Worm (Caenorhabditis elegans): ENCODE measurements around the gene C10B5.3.

The C10B5.3 gene

ce11 chrV:8609776-8610529, 22.0 kb upstream of the C10B5.3 start:
- TF ChIP-seq lin-35 (GFP tag; optimal IDR thresholded peaks at IDR 0.05) (peak in 1 of 3 experiments; percentile 11), hlh-12 (tag; optimal IDR thresholded peaks at IDR 0.05) (no peak), cebp-1 (GFP tag; IDR thresholded peaks at IDR 0.05) (no peak), cebp-1 (tag; optimal IDR thresholded peaks at IDR 0.05) (peak; percentile 36), F52B5.7 (tag; optimal IDR thresholded peaks at IDR 0.05) (peak; percentile 22), repo-1 (tag; optimal IDR thresholded peaks at IDR 0.05) (peak; percentile 31), zfh-2 (GFP tag; conservative IDR thresholded peaks at IDR 0.05) (peak; percentile 54; the same call in 1 of the 2 replicates), ztf-22 (GFP tag; optimal IDR thresholded peaks at IDR 0.05) (no peak), ets-4 (GFP tag; optimal IDR thresholded peaks at IDR 0.05) (no peak), chd-7 (tag; optimal IDR thresholded peaks at IDR 0.05) (peak; percentile 38), D2030.7 (GFP tag; IDR thresholded peaks at IDR 0.05) (no peak), aptf-3 (GFP tag; IDR thresholded peaks at IDR 0.05) (0 out of 2 replicates have a peak, but pooled peaks have one; percentile 7), lin-26 (GFP tag; IDR thresholded peaks at IDR 0.05) (peak; percentile 66; the same call in 1 of the 2 replicates), hmg-1.2 (GFP tag; IDR thresholded peaks at IDR 0.05) (0 out of 2 replicates have a peak, but pooled peaks have one; percentile 5), nhr-120 (GFP tag; IDR thresholded peaks at IDR 0.05) (0 out of 2 replicates have a peak, but pooled peaks have one; percentile 30)

- TF ChIP-seq snpc-1.3 (tag; optimal IDR thresholded peaks at IDR 0.05; ENCODE audit: insufficient read depth), result no peak
- TF ChIP-seq F23B12.7 (tag; optimal IDR thresholded peaks at IDR 0.05; ENCODE audit: insufficient read depth), result no peak
- no peak for TF ChIP-seq ztf-28 (GFP tag; IDR thresholded peaks at IDR 0.05)
- no peak for TF ChIP-seq D2030.7 (GFP tag; IDR thresholded peaks at IDR 0.05)
- TF ChIP-seq lin-40 (tag; optimal IDR thresholded peaks at IDR 0.05), result no peak
- no peak for TF ChIP-seq F57C9.4 (tag; optimal IDR thresholded peaks at IDR 0.05)
- TF ChIP-seq F33H1.4 (GFP tag; IDR thresholded peaks at IDR 0.05), result no peak
- no peak for TF ChIP-seq rcor-1 (GFP tag; IDR thresholded peaks at IDR 0.05)
- TF ChIP-seq dpff-1 (tag; optimal IDR thresholded peaks at IDR 0.05), result no peak
- no peak for TF ChIP-seq sea-2 (GFP tag; IDR thresholded peaks at IDR 0.05)
- TF ChIP-seq bed-2 (GFP tag; IDR thresholded peaks at IDR 0.05), result no peak
- TF ChIP-seq nhr-179 (tag; optimal IDR thresholded peaks at IDR 0.05), result no peak
- TF ChIP-seq hmg-1.2 (GFP tag; IDR thresholded peaks at IDR 0.05), result no peak
Observed at ce11 chrV:8608483-8608882, 20.5 kb upstream of the C10B5.3 start.

DNA sequence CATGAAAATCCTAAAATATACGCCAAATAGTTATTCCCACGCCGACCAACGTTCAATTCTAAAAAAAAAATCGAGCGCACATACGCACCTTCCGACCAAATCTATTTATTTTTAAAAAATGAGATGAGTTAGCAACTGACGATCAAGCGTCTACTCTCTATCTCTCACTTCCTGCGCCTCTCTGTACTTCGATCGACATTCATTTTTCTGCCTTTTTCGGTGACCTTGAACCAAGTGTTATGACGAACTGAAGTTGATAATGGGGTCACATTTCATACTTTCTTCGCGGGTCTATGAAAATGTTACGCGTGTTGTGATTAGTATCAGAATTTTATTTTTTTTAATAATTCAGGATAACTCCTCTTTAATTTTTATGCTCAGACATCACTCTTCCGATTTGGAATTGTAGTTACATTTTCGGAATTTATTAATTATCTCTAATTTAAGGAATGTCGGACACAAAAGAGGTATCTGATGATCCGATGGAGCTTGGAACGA, 19.4 kb upstream of the C10B5.3 start, which contains the start of gene smk-1:
Gene smk-1, plus strand, starts transcription at position 448 of the 498 bp plus-strand sequence.
- peak; percentile 31; the same call in 1 of the 2 replicates for TF ChIP-seq hmg-1.2 (GFP tag; IDR thresholded peaks at IDR 0.05)
- peak; percentile 46 for TF ChIP-seq nhr-80 (tag; optimal IDR thresholded peaks at IDR 0.05)
- TF ChIP-seq F33H1.4 (GFP tag; IDR thresholded peaks at IDR 0.05), result no peak
- no peak for TF ChIP-seq Y95B8A.8 (GFP tag; IDR thresholded peaks at IDR 0.05)
- TF ChIP-seq egl-18 (GFP tag; IDR thresholded peaks at IDR 0.05), result no peak
- TF ChIP-seq athp-1 (tag; optimal IDR thresholded peaks at IDR 0.05), result no peak
- no peak for TF ChIP-seq tlf-1 (GFP tag; optimal IDR thresholded peaks at IDR 0.05)
- no peak for TF ChIP-seq lin-54 (GFP tag; optimal IDR thresholded peaks at IDR 0.05)
- no peak for TF ChIP-seq madf-8 (GFP tag; conservative IDR thresholded peaks at IDR 0.05)
- no peak for TF ChIP-seq hlh-12 (tag; optimal IDR thresholded peaks at IDR 0.05)
- TF ChIP-seq efl-1 (GFP tag; optimal IDR thresholded peaks at IDR 0.05), result no peak
- TF ChIP-seq C17E4.6 (GFP tag; IDR thresholded peaks at IDR 0.05), result no peak
- no peak for TF ChIP-seq bed-1 (GFP tag; IDR thresholded peaks at IDR 0.05)
- TF ChIP-seq zfh-2 (GFP tag; conservative IDR thresholded peaks at IDR 0.05), result no peak
- no peak for TF ChIP-seq F49E8.2 (tag; optimal IDR thresholded peaks at IDR 0.05; ENCODE audit: insufficient read depth)
- TF ChIP-seq F22D6.2 (tag; optimal IDR thresholded peaks at IDR 0.05), result no peak
- peak; percentile 16; the same call in 1 of the 2 replicates for TF ChIP-seq madf-6 (GFP tag; IDR thresholded peaks at IDR 0.05)
- TF ChIP-seq Y53F4B.3 (GFP tag; IDR thresholded peaks at IDR 0.05), result no peak
- TF ChIP-seq B0261.1 (tag; optimal IDR thresholded peaks at IDR 0.05), result no peak
- TF ChIP-seq lin-40 (tag; optimal IDR thresholded peaks at IDR 0.05), result peak; percentile 8
- no peak for TF ChIP-seq dpl-1 (GFP tag; optimal IDR thresholded peaks at IDR 0.05)
- TF ChIP-seq dpff-1 (tag; optimal IDR thresholded peaks at IDR 0.05), result no peak
- no peak for TF ChIP-seq ztf-3 (GFP tag; optimal IDR thresholded peaks at IDR 0.05)

All from whole organism, young adult.